Worm (Caenorhabditis elegans) whole organism, L3 larva: ENCODE results near the gene R11D1.13.

Experiments
- R02D3.7 ChIP-seq: fragments of 150-350 bp; optimal IDR thresholded peaks from 2 replicates; lab custom pipeline; 2014; ENCODE audit warnings: missing biosample characterization, missing genetic modification characterization
- elt-2 ChIP-seq: sonication (generic microtip); optimal IDR thresholded peaks from 2 replicates; lab custom pipeline; 2016; ENCODE audit warnings: missing genetic modification reagents, mild to moderate bottlenecking, missing genetic modification characterization, missing compliant biosample characterization
- elt-3 ChIP-seq, 3 experiments: fragments of 150-350 bp in 1 of 3; sonication (generic microtip) in 2 of 3; optimal IDR thresholded peaks; 2 replicates in 2 of 3; 4 replicates in 1 of 3; lab custom pipeline; 2014 to 2017; ENCODE audit warnings: missing biosample characterization in 3 of 3, missing genetic modification characterization in 3 of 3
- eor-1 ChIP-seq, 2 experiments: fragments of 150-350 bp; optimal IDR thresholded peaks; 2 replicates each; lab custom pipeline; 2014 to 2018; ENCODE audit warnings: missing biosample characterization in 2 of 2, missing genetic modification characterization in 2 of 2
- jun-1 ChIP-seq: fragments of 150-350 bp; optimal IDR thresholded peaks from 2 replicates; lab custom pipeline; 2014; ENCODE audit warnings: missing biosample characterization, missing genetic modification reagents, missing genetic modification characterization
- lin-39 ChIP-seq: fragments of 150-350 bp; optimal IDR thresholded peaks from 2 replicates; lab custom pipeline; 2018; ENCODE audit warnings: missing biosample characterization, missing genetic modification reagents, missing genetic modification characterization
- nhr-11 ChIP-seq: fragments of 150-350 bp; optimal IDR thresholded peaks from 2 replicates; lab custom pipeline; 2014; ENCODE audit warnings: missing biosample characterization, missing genetic modification characterization
- nhr-12 ChIP-seq: fragments of 150-350 bp; optimal IDR thresholded peaks from 2 replicates; lab custom pipeline; 2014; ENCODE audit warnings: missing biosample characterization, missing genetic modification characterization
- nhr-76 ChIP-seq: fragments of 150-350 bp; sonication (generic microtip); optimal IDR thresholded peaks from 5 replicates; lab custom pipeline; 2014; ENCODE audit warnings: missing biosample characterization, missing genetic modification characterization
- pha-4 ChIP-seq: fragments of 150-350 bp; optimal IDR thresholded peaks from 2 replicates; lab custom pipeline; 2014; ENCODE audit warnings: missing biosample characterization, missing genetic modification reagents, missing genetic modification characterization
- sea-2 ChIP-seq: fragments of 150-350 bp; sonication (generic microtip); optimal IDR thresholded peaks from 4 replicates; lab custom pipeline; 2014; ENCODE audit warnings: missing biosample characterization, missing genetic modification reagents, missing genetic modification characterization
- tbx-2 ChIP-seq: sonication (generic microtip); optimal IDR thresholded peaks from 2 replicates; lab custom pipeline; 2016; ENCODE audit warnings: mild to moderate bottlenecking, missing genetic modification characterization, missing compliant biosample characterization

ce11 chrV:12679807-12680206, 47.1 kb upstream of the R11D1.13 start, which contains the start of gene frpr-15:
- no peak for TF ChIP-seq nhr-12 (tag; lab: Kevin White, UChicago)
- no peak for TF ChIP-seq sea-2
- no peak for TF ChIP-seq eor-1 (tag; optimal IDR thresholded peaks at IDR 0.05; lab: Kevin White, UChicago)
- no peak for TF ChIP-seq pha-4 (tag; lab: Kevin White, UChicago)
- TF ChIP-seq lin-39: no peak
- no peak for TF ChIP-seq nhr-76 (tag; lab: Kevin White, UChicago)
- no peak for TF ChIP-seq elt-3 (tag; optimal IDR thresholded peaks at IDR 0.05; lab: Kevin White, UChicago)
- no peak for TF ChIP-seq jun-1 (tag; lab: Kevin White, UChicago)
- no peak for TF ChIP-seq elt-2
- no peak for TF ChIP-seq nhr-11
- TF ChIP-seq R02D3.7 (tag; lab: Kevin White, UChicago): no peak
- no peak for TF ChIP-seq tbx-2
